Fruit fly (Drosophila melanogaster) whole organism, adult: ENCODE results near the gene PolD1.

Experiments
- CG11617 ChIP-seq: fragments of 200-800 bp; sonication (Bioruptor generic); optimal IDR thresholded peaks from 2 replicates; lab custom pipeline; 2017; ENCODE audit warnings: mild to moderate bottlenecking, missing biosample characterization, missing genetic modification reagents, missing genetic modification characterization
- CG12768 ChIP-seq: fragments of 200-800 bp; sonication (Bioruptor generic); optimal IDR thresholded peaks from 2 replicates; lab custom pipeline; 2017; ENCODE audit warnings: missing biosample characterization, missing genetic modification characterization, mild to moderate bottlenecking, moderate library complexity, missing genetic modification reagents
- CG14711 ChIP-seq: fragments of 200-800 bp; sonication (Bioruptor generic); optimal IDR thresholded peaks from 2 replicates; lab custom pipeline; 2018; ENCODE audit warnings: missing biosample characterization, mild to moderate bottlenecking, missing genetic modification characterization, moderate library complexity
- CG1620 ChIP-seq: fragments of 200-800 bp; sonication (Bioruptor generic); optimal IDR thresholded peaks from 2 replicates; lab custom pipeline; 2016; ENCODE audit warnings: missing biosample characterization, missing genetic modification characterization
- CG33017 ChIP-seq: fragments of 200-800 bp; sonication (Bioruptor generic); optimal IDR thresholded peaks from 2 replicates; lab custom pipeline; 2018; ENCODE audit warnings: missing biosample characterization, mild to moderate bottlenecking, missing genetic modification characterization, moderate library complexity
- CG5204 ChIP-seq: fragments of 200-800 bp; sonication (Bioruptor generic); optimal IDR thresholded peaks from 2 replicates; lab custom pipeline; 2016; ENCODE audit warnings: missing biosample characterization, missing genetic modification characterization
- CG7045 ChIP-seq: fragments of 200-800 bp; sonication (Bioruptor generic); optimal IDR thresholded peaks from 2 replicates; lab custom pipeline; 2017; ENCODE audit warnings: missing biosample characterization, mild to moderate bottlenecking, missing genetic modification characterization
- CG7101 ChIP-seq: fragments of 200-800 bp; sonication (Bioruptor generic); optimal IDR thresholded peaks from 2 replicates; lab custom pipeline; 2018; ENCODE audit warnings: missing biosample characterization, mild to moderate bottlenecking, missing genetic modification characterization, moderate library complexity
- Clk ChIP-seq: fragments of 200-800 bp; sonication (Bioruptor generic); optimal IDR thresholded peaks from 2 replicates; lab custom pipeline; 2017; ENCODE audit warnings: missing biosample characterization, missing genetic modification characterization
- Crg-1 ChIP-seq: fragments of 200-800 bp; sonication (Bioruptor generic); optimal IDR thresholded peaks from 2 replicates; lab custom pipeline; 2016; ENCODE audit warnings: missing biosample characterization, missing genetic modification characterization
- Hr96 ChIP-seq: fragments of 200-800 bp; sonication (Bioruptor generic); optimal IDR thresholded peaks from 2 replicates; lab custom pipeline; 2016; ENCODE audit warnings: missing biosample characterization, missing genetic modification characterization
- Mnt ChIP-seq: fragments of 200-800 bp; sonication (Bioruptor generic); optimal IDR thresholded peaks from 2 replicates; lab custom pipeline; 2016; ENCODE audit warnings: missing biosample characterization, mild to moderate bottlenecking, missing genetic modification characterization
- bab1 ChIP-seq: fragments of 200-800 bp; sonication (Bioruptor generic); optimal IDR thresholded peaks from 3 replicates; lab custom pipeline; 2019; ENCODE audit warnings: missing biosample characterization, mild to moderate bottlenecking, missing genetic modification characterization, moderate library complexity
- cic ChIP-seq: fragments of 200-800 bp; sonication (Bioruptor generic); optimal IDR thresholded peaks from 2 replicates; lab custom pipeline; 2017; ENCODE audit warnings: missing biosample characterization, mild to moderate bottlenecking, missing genetic modification characterization, moderate library complexity
- cnc ChIP-seq, 2 experiments: fragments of >200 bp; optimal IDR thresholded peaks; 2 replicates each; lab custom pipeline; 2017
- kay ChIP-seq: fragments of 200-800 bp; sonication (Bioruptor generic); peaks from one replicate; lab custom pipeline; 2016; ENCODE audit warnings: missing biosample characterization, missing genetic modification characterization, borderline replicate concordance
- ovo ChIP-seq: fragments of 200-800 bp; sonication (Bioruptor generic); optimal IDR thresholded peaks from 2 replicates; lab custom pipeline; 2016; ENCODE audit warnings: missing biosample characterization, missing genetic modification characterization
- pad ChIP-seq: fragments of 200-800 bp; sonication (Bioruptor generic); optimal IDR thresholded peaks from 3 replicates; lab custom pipeline; 2017; ENCODE audit warnings: missing biosample characterization, missing genetic modification characterization, mild to moderate bottlenecking, moderate library complexity, missing genetic modification reagents
- tj ChIP-seq: fragments of 200-800 bp; sonication (Bioruptor generic); optimal IDR thresholded peaks from 3 replicates; lab custom pipeline; 2017; ENCODE audit warnings: missing biosample characterization, mild to moderate bottlenecking, missing genetic modification characterization, moderate library complexity
- toe ChIP-seq: fragments of 200-800 bp; sonication (Bioruptor generic); optimal IDR thresholded peaks from 2 replicates; lab custom pipeline; 2016; ENCODE audit warnings: missing biosample characterization, missing genetic modification characterization

PolD1 gene

DNA sequence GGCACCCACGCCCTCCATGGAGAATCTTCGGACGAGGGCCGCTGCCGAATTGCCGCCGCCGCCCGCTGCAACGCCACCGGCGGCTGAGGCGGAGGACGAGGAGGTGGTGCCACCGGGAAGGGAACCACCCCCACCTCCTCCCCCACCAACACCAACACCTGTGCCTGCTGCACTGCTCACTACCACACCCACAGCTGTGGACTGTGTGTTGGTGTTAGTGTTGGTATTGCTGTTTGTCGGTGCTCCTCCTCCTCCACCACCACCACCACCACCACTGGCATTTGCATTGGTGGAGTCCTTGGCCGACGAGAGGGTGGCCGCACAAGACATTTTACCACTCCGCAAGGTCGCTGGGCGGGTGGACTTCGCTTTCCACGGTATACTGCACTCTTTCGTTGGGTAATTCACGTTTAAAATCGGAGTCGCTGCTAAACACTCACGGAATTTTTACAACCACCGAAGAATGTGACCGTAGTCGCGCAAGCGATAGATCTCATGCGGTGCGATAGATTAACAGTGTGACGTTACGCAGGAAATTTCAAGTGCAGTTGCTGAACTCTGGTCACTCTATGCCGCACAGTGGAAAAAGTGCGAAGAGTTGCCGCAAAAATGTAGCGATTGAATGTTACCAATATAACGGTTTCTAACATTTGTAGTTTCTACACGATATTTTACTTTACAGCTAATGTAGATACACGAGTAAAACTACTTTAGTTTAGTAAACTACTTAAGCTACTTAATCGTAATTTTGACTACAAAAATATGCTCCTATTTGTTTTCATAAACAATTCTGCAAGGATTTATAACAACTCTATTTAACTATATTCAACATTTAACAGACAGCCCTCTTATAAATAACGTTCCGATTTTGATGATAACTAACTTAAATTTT, 23.9 kb upstream of the PolD1 start, which contains the start of gene mib1:
Gene mib1, minus strand, starts transcription at position 494 of the 892 bp plus-strand sequence.
- TF ChIP-seq Crg-1 (GFP tag; lab: Kevin White, UChicago), result no peak
- TF ChIP-seq Clk (GFP tag; lab: Kevin White, UChicago), result no peak
- no peak for TF ChIP-seq cnc (optimal IDR thresholded peaks at IDR 0.05; lab: Kevin White, UChicago)
- TF ChIP-seq CG5204, result no peak
- TF ChIP-seq CG14711 (tag; lab: Kevin White, UChicago), result peak; percentile 40
- no peak for TF ChIP-seq CG7045 (GFP tag; lab: Kevin White, UChicago)
- peak; percentile 31 for TF ChIP-seq Hr96 (GFP tag; lab: Kevin White, UChicago)
- TF ChIP-seq CG7101 (tag; lab: Kevin White, UChicago), result peak; percentile 29
- TF ChIP-seq cic (GFP tag; lab: Kevin White, UChicago), result peak; percentile 76
- no peak for TF ChIP-seq toe (GFP tag; lab: Kevin White, UChicago)
- TF ChIP-seq kay (GFP tag; lab: Kevin White, UChicago), result no peak
- TF ChIP-seq CG12768, result peak; percentile 31
- TF ChIP-seq Mnt (GFP tag; lab: Kevin White, UChicago), result peak; percentile 30
- TF ChIP-seq bab1 (GFP tag; lab: Kevin White, UChicago), result peak; percentile 71
- TF ChIP-seq tj (GFP tag; lab: Kevin White, UChicago), result peak; percentile 22
- TF ChIP-seq CG1620 (GFP tag; lab: Kevin White, UChicago), result no peak
- peak; percentile 5 for TF ChIP-seq CG11617 (GFP tag; lab: Kevin White, UChicago)
- TF ChIP-seq CG33017 (tag; lab: Kevin White, UChicago), result no peak
- peak; percentile 44 for TF ChIP-seq ovo (GFP tag; lab: Kevin White, UChicago)
- TF ChIP-seq pad (GFP tag; lab: Kevin White, UChicago), result peak; percentile 53

DNA sequence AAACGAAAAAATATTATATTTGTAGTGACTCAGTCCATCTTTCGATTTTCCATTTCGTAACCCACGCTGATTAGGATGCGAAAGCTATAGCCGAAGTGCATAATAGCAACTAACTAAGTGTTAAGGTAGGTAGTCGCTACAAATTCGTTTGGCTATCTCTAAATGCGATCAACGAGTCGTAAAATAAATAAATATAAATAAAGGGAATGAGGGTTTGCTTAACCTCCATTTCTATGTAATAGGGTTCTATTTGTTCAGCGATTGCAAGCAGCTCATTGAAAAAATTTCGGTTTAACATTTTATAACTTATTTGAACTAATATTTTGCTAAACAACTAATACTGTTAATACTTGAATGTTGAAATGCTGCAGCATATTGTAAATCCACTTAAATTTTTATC, 22.6 kb upstream of the PolD1 start:
- no peak for TF ChIP-seq CG12768
- TF ChIP-seq CG7045 (GFP tag; lab: Kevin White, UChicago), result no peak
- no peak for TF ChIP-seq CG33017 (tag; lab: Kevin White, UChicago)
- peak; percentile 60 for TF ChIP-seq cic (GFP tag; lab: Kevin White, UChicago)

- no peak for TF ChIP-seq CG5204
- no peak for TF ChIP-seq Crg-1 (GFP tag; lab: Kevin White, UChicago)
- peak; percentile 25 for TF ChIP-seq CG7045 (GFP tag; lab: Kevin White, UChicago)
- peak; percentile 68 for TF ChIP-seq cic (GFP tag; lab: Kevin White, UChicago)
- no peak for TF ChIP-seq Clk (GFP tag; lab: Kevin White, UChicago)
- TF ChIP-seq bab1 (GFP tag; lab: Kevin White, UChicago), result peak; percentile 45
- TF ChIP-seq CG14711 (tag; lab: Kevin White, UChicago), result peak; percentile 49
- TF ChIP-seq Hr96 (GFP tag; lab: Kevin White, UChicago), result peak; percentile 22
- peak; percentile 15 for TF ChIP-seq CG33017 (tag; lab: Kevin White, UChicago)
- TF ChIP-seq kay (GFP tag; lab: Kevin White, UChicago), result no peak
- TF ChIP-seq CG11617 (GFP tag; lab: Kevin White, UChicago), result peak; percentile 44
- peak; percentile 35 for TF ChIP-seq ovo (GFP tag; lab: Kevin White, UChicago)
- TF ChIP-seq CG12768, result peak; percentile 71
- TF ChIP-seq Mnt (GFP tag; lab: Kevin White, UChicago), result peak; percentile 62
- TF ChIP-seq CG1620 (GFP tag; lab: Kevin White, UChicago), result peak; percentile 26
- peak; percentile 57 for TF ChIP-seq toe (GFP tag; lab: Kevin White, UChicago)
- no peak for TF ChIP-seq pad (GFP tag; lab: Kevin White, UChicago)
- TF ChIP-seq cnc (optimal IDR thresholded peaks at IDR 0.05; lab: Kevin White, UChicago), result no peak
- TF ChIP-seq tj (GFP tag; lab: Kevin White, UChicago), result peak; percentile 39
- TF ChIP-seq CG7101 (tag; lab: Kevin White, UChicago), result peak; percentile 69
Measured at dm6 chr3L:16004401-16005237, 17.0 kb upstream of the PolD1 start, which contains the start of the genes hzg and mRpS31. Gene hzg, minus strand, starts transcription at chr3L:16004736. Gene mRpS31, plus strand, starts transcription at chr3L:16005193.

dm6 chr3L:16002116-16002716, 14.6 kb upstream of the PolD1 start:
- TF ChIP-seq CG1620 (GFP tag; lab: Kevin White, UChicago) (no peak), kay (GFP tag; lab: Kevin White, UChicago) (peak; percentile 94), CG7045 (GFP tag; lab: Kevin White, UChicago) (no peak), Hr96 (GFP tag; lab: Kevin White, UChicago) (peak; percentile 20), Clk (GFP tag; lab: Kevin White, UChicago) (no peak), cic (GFP tag; lab: Kevin White, UChicago) (peak; percentile 55), ovo (GFP tag; lab: Kevin White, UChicago) (peak; percentile 41), CG14711 (tag; lab: Kevin White, UChicago) (no peak), CG7101 (tag; lab: Kevin White, UChicago) (peak; percentile 50), Mnt (GFP tag; lab: Kevin White, UChicago) (no peak), toe (GFP tag; lab: Kevin White, UChicago) (no peak), cnc (optimal IDR thresholded peaks at IDR 0.05; lab: Kevin White, UChicago) (no peak), CG11617 (GFP tag; lab: Kevin White, UChicago) (peak; percentile 60), CG12768 (peak; percentile 40), CG5204 (no peak), pad (GFP tag; lab: Kevin White, UChicago) (no peak), tj (GFP tag; lab: Kevin White, UChicago) (no peak), CG33017 (tag; lab: Kevin White, UChicago) (peak; percentile 79), bab1 (GFP tag; lab: Kevin White, UChicago) (no peak), Crg-1 (GFP tag; lab: Kevin White, UChicago) (no peak)
